Worm (Caenorhabditis elegans): ENCODE measurements around the gene R04B5.1.

The R04B5.1 gene

ce11 chrV:10103811-10104210, 25.7 kb upstream of the R04B5.1 start:
- TF ChIP-seq elt-2 (tag; optimal IDR thresholded peaks at IDR 0.05) (peak; percentile 26), snpc-4 (tag; optimal IDR thresholded peaks at IDR 0.05) (no peak)

- TF ChIP-seq ceh-90 (tag; optimal IDR thresholded peaks at IDR 0.05) (no peak), elt-2 (tag; optimal IDR thresholded peaks at IDR 0.05) (no peak), C34B4.2 (tag; optimal IDR thresholded peaks at IDR 0.05) (no peak), tbx-2 (tag; optimal IDR thresholded peaks at IDR 0.05) (no peak), swsn-7 (tag; optimal IDR thresholded peaks at IDR 0.05) (no peak), pqm-1 (tag; optimal IDR thresholded peaks at IDR 0.05) (no peak), nhr-47 (tag; optimal IDR thresholded peaks at IDR 0.05) (no peak), dpl-1 (GFP tag; optimal IDR thresholded peaks at IDR 0.05) (no peak), fkh-4 (tag; optimal IDR thresholded peaks at IDR 0.05; ENCODE audit: borderline replicate concordance) (no peak), mef-2 (tag; optimal IDR thresholded peaks at IDR 0.05) (no peak), ets-5 (GFP tag; IDR thresholded peaks at IDR 0.05) (no peak), nhr-20 (tag; optimal IDR thresholded peaks at IDR 0.05) (no peak), unc-98 (GFP tag; IDR thresholded peaks at IDR 0.05) (no peak), F16B12.6 (tag; optimal IDR thresholded peaks at IDR 0.05) (no peak), sptf-1 (tag; optimal IDR thresholded peaks at IDR 0.05) (no peak), nhr-84 (tag; optimal IDR thresholded peaks at IDR 0.05) (no peak), C04F5.9 (tag; optimal IDR thresholded peaks at IDR 0.05) (no peak), ama-1 (optimal IDR thresholded peaks at IDR 0.05) (no peak), unc-62 (GFP tag; optimal IDR thresholded peaks at IDR 0.05) (no peak)
Measured at ce11 chrV:10101916-10102315, 23.8 kb upstream of the R04B5.1 start, which contains the start of gene C08B6.14. TSS of gene C08B6.14 (minus strand) at chrV:10102016.

ce11 chrV:10098429-10098828, 20.3 kb upstream of the R04B5.1 start, which contains the start of gene ugt-47:
TSS of gene ugt-47 (minus strand) at chrV:10098597.
- TF ChIP-seq unc-62 (GFP tag; optimal IDR thresholded peaks at IDR 0.05) (no peak), nhr-12 (tag; optimal IDR thresholded peaks at IDR 0.05) (no peak), nhr-76 (tag; optimal IDR thresholded peaks at IDR 0.05) (no peak), alr-1 (tag; optimal IDR thresholded peaks at IDR 0.05; ENCODE audit: borderline replicate concordance) (no peak)

- TF ChIP-seq elt-2 (tag; optimal IDR thresholded peaks at IDR 0.05) (peak; percentile 77), lin-14 (GFP tag; optimal IDR thresholded peaks at IDR 0.05) (peak; percentile 10), irx-1 (tag; optimal IDR thresholded peaks at IDR 0.05) (no peak)
Measured at ce11 chrV:10096932-10097331, 18.8 kb upstream of the R04B5.1 start.

ce11 chrV:10094374-10094773, 16.2 kb upstream of the R04B5.1 start, which contains the start of gene srd-49:
TSS of gene srd-49 (plus strand) at chrV:10094674.
- no peak for TF ChIP-seq fkh-10 (GFP tag; optimal IDR thresholded peaks at IDR 0.05)
- TF ChIP-seq hpl-2 (GFP tag; optimal IDR thresholded peaks at IDR 0.05) = no peak
- TF ChIP-seq ztf-4 (tag; optimal IDR thresholded peaks at IDR 0.05) = no peak
- no peak for TF ChIP-seq ceh-90 (tag; optimal IDR thresholded peaks at IDR 0.05)
- no peak for TF ChIP-seq irx-1 (tag; optimal IDR thresholded peaks at IDR 0.05)
- no peak for TF ChIP-seq nhr-47 (tag; optimal IDR thresholded peaks at IDR 0.05)
- TF ChIP-seq vab-15 (tag; optimal IDR thresholded peaks at IDR 0.05) = no peak
- no peak for TF ChIP-seq grh-1 (GFP tag; IDR thresholded peaks at IDR 0.05)
- no peak for TF ChIP-seq unc-98 (GFP tag; IDR thresholded peaks at IDR 0.05)
- no peak for TF ChIP-seq fos-1 (tag; optimal IDR thresholded peaks at IDR 0.05)
- TF ChIP-seq nhr-77 (tag; optimal IDR thresholded peaks at IDR 0.05) = no peak
- no peak for TF ChIP-seq efl-1 (optimal IDR thresholded peaks at IDR 0.05)
- TF ChIP-seq efl-1 (GFP tag; optimal IDR thresholded peaks at IDR 0.05 in 1 of 2) = no peak
- no peak for TF ChIP-seq dpl-1 (GFP tag; optimal IDR thresholded peaks at IDR 0.05)

- TF ChIP-seq aly-2 (tag; optimal IDR thresholded peaks at IDR 0.05) (no peak), nhr-11 (tag; optimal IDR thresholded peaks at IDR 0.05) (no peak), ceh-88 (GFP tag; IDR thresholded peaks at IDR 0.05) (no peak), C04F5.9 (tag; optimal IDR thresholded peaks at IDR 0.05) (no peak), elt-3 (tag; optimal IDR thresholded peaks at IDR 0.05) (no peak), C16A3.4 (tag; optimal IDR thresholded peaks at IDR 0.05) (no peak), mab-9 (GFP tag; IDR thresholded peaks at IDR 0.05) (no peak), lin-35 (GFP tag; optimal IDR thresholded peaks at IDR 0.05) (no peak), Y116A8C.19 (tag; optimal IDR thresholded peaks at IDR 0.05; ENCODE audit: borderline replicate concordance) (no peak), efl-3 (GFP tag; optimal IDR thresholded peaks at IDR 0.05) (no peak), ceh-90 (tag; optimal IDR thresholded peaks at IDR 0.05) (no peak), lin-13 (GFP tag; optimal IDR thresholded peaks at IDR 0.05) (no peak)
Measured at ce11 chrV:10091152-10091551, 13.0 kb upstream of the R04B5.1 start, which contains the start of gene R04B5.11. TSS of gene R04B5.11 (minus strand) at chrV:10091252.
